Fruit fly (Drosophila melanogaster): ENCODE results near the gene Pvf3.

dm6 chr2L:7179276-7179675 lies 21.8 kb upstream of the Pvf3 start:
- TF ChIP-seq Sin3A (optimal IDR thresholded peaks at IDR 0.05), result no peak
- TF ChIP-seq h (optimal IDR thresholded peaks at IDR 0.05), result no peak
- no peak for TF ChIP-seq Myc (optimal IDR thresholded peaks at IDR 0.05)
- no peak for TF ChIP-seq ttk (optimal IDR thresholded peaks at IDR 0.05)
